Fruit fly (Drosophila melanogaster) whole organism, embryonic: ENCODE results near the gene CG43954.

Experiments
- Hr3 ChIP-seq: fragments of 200-800 bp; sonication (Bioruptor generic); optimal IDR thresholded peaks from 3 replicates; lab custom pipeline; 2016; ENCODE audit warnings: missing biosample characterization, missing genetic modification characterization
- Neu2 ChIP-seq: fragments of 200-800 bp; sonication (Bioruptor generic); optimal IDR thresholded peaks from 3 replicates; lab custom pipeline; 2016; ENCODE audit warnings: missing biosample characterization, missing genetic modification characterization, borderline replicate concordance
- Poxn ChIP-seq: fragments of 200-800 bp; sonication (Bioruptor generic); IDR thresholded peaks from 2 replicates; pipeline ENCODE4 v1.3.6; 2022; ENCODE audit warnings: missing biosample characterization, missing genetic modification characterization
- mirr ChIP-seq: fragments of 200-800 bp; sonication (Bioruptor generic); optimal IDR thresholded peaks from 3 replicates; lab custom pipeline; 2018; ENCODE audit warnings: missing biosample characterization, mild to moderate bottlenecking, missing genetic modification characterization
- sc ChIP-seq, 3 experiments: fragments of >200 bp in 2 of 3; fragments of 200-800 bp in 1 of 3; sonication (Bioruptor generic) in 1 of 3; optimal IDR thresholded peaks; 2 replicates in 2 of 3; 3 replicates in 1 of 3; lab custom pipeline; 2017; ENCODE audit warnings: mild to moderate bottlenecking in 1 of 3, missing biosample characterization in 1 of 3, missing genetic modification characterization in 1 of 3, missing genetic modification reagents in 1 of 3

dm6 chr3L:16683007-16683406, 28.5 kb downstream of the CG43954 start:
- no peak for TF ChIP-seq sc (optimal IDR thresholded peaks at IDR 0.05; lab: Kevin White, UChicago)
- TF ChIP-seq sc (GFP tag; optimal IDR thresholded peaks at IDR 0.05; lab: Kevin White, UChicago), result no peak
- no peak for TF ChIP-seq Hr3 (GFP tag; lab: Kevin White, UChicago)
- TF ChIP-seq Poxn, result no peak
- no peak for TF ChIP-seq mirr (GFP tag; lab: Kevin White, UChicago)
- TF ChIP-seq Neu2 (GFP tag; lab: Kevin White, UChicago), result no peak
